Fruit fly (Drosophila melanogaster) whole organism: ENCODE results near the gene Prp18.

Experiments used
- pan ChIP-seq: fragments of >200 bp; optimal IDR thresholded peaks from 2 replicates; lab custom pipeline; 2017
- usp ChIP-seq: fragments of >200 bp; optimal IDR thresholded peaks from 2 replicates; lab custom pipeline; 2017; ENCODE audit warnings: missing biosample characterization, missing genetic modification characterization, mixed read lengths

- no peak for TF ChIP-seq pan (lab: Kevin White, UChicago)
- TF ChIP-seq usp (GFP tag; lab: Kevin White, UChicago), result no peak
These were observed 34.4 kb upstream of the Prp18 start for dm6 chr3R:19065474-19065873.
